Fruit fly (Drosophila melanogaster): ENCODE measurements around the gene RPA2.

The RPA2 gene

dm6 chr2L:20922196-20923087, 3.5 kb downstream of the RPA2 start, which contains the start of gene Mtp (continued):
- TF ChIP-seq Abd-B (GFP tag; optimal IDR thresholded peaks at IDR 0.05): peak; percentile 48
- TF ChIP-seq CG11456 (GFP tag; IDR thresholded peaks at IDR 0.05): peak; percentile 61; the same call in 1 of the 3 replicates
- peak; percentile 24 for TF ChIP-seq Atf3 (GFP tag; optimal IDR thresholded peaks at IDR 0.05)
- peak; percentile 47; the same call in 3 of the 4 replicates for TF ChIP-seq Gug (GFP tag; IDR thresholded peaks at IDR 0.05)
- TF ChIP-seq br (optimal IDR thresholded peaks at IDR 0.05): no peak
- TF ChIP-seq zen (tag; optimal IDR thresholded peaks at IDR 0.05): no peak
- peak; percentile 63 for TF ChIP-seq gcm (GFP tag; optimal IDR thresholded peaks at IDR 0.05)
- peak; percentile 73 for TF ChIP-seq tgo (GFP tag; IDR thresholded peaks at IDR 0.05)
- peak; percentile 50 for TF ChIP-seq wek (GFP tag; optimal IDR thresholded peaks at IDR 0.05)
- peak; percentile 32; the same call in 2 of the 3 replicates for TF ChIP-seq CG34224 (GFP tag; IDR thresholded peaks at IDR 0.05; ENCODE audit: partially characterized antibody)
- peak; percentile 67 for TF ChIP-seq gsb-n (tag; optimal IDR thresholded peaks at IDR 0.05)
- peak; percentile 81 for TF ChIP-seq CG10979 (tag; optimal IDR thresholded peaks at IDR 0.05)
- TF ChIP-seq NC2α (GFP tag; optimal IDR thresholded peaks at IDR 0.05): peak; percentile 57
- peak; percentile 23 for TF ChIP-seq CG4854 (GFP tag; optimal IDR thresholded peaks at IDR 0.05)
- TF ChIP-seq CG31224 (GFP tag; IDR thresholded peaks at IDR 0.05): peak; percentile 32; the same call in 1 of the 2 replicates
- TF ChIP-seq bbx (GFP tag; IDR thresholded peaks at IDR 0.05; ENCODE audit: partially characterized antibody): no peak; the same call in 1 of the 2 replicates
- TF ChIP-seq CG1832 (GFP tag; optimal IDR thresholded peaks at IDR 0.05): no peak
- peak; percentile 52; the same call in 1 of the 2 replicates for TF ChIP-seq amos (GFP tag; IDR thresholded peaks at IDR 0.05; ENCODE audit: partially characterized antibody)
- TF ChIP-seq tup (GFP tag; optimal IDR thresholded peaks at IDR 0.05): peak; percentile 43
- no peak for TF ChIP-seq pan (optimal IDR thresholded peaks at IDR 0.05)
- TF ChIP-seq pan (GFP tag; optimal IDR thresholded peaks at IDR 0.05 in 1 of 2, IDR thresholded peaks at IDR 0.05 in 1 of 2): peak in 1 of 2 experiments; percentile 61
- peak; percentile 64; the same call in 1 of the 2 replicates for TF ChIP-seq HLH3B (GFP tag; IDR thresholded peaks at IDR 0.05)
- TF ChIP-seq CG30431 (GFP tag; optimal IDR thresholded peaks at IDR 0.05): peak; percentile 57
- peak; percentile 55 for TF ChIP-seq wor (GFP tag; IDR thresholded peaks at IDR 0.05)
- peak; percentile 80 for TF ChIP-seq CG4282 (GFP tag; optimal IDR thresholded peaks at IDR 0.05)
- TF ChIP-seq emc (GFP tag; optimal IDR thresholded peaks at IDR 0.05): peak; percentile 14
- peak; percentile 43; the same call in 1 of the 2 replicates for TF ChIP-seq CG7372 (GFP tag; IDR thresholded peaks at IDR 0.05)
- peak; percentile 80 for TF ChIP-seq ERR (GFP tag; optimal IDR thresholded peaks at IDR 0.05)
- TF ChIP-seq pfk (GFP tag; optimal IDR thresholded peaks at IDR 0.05): no peak
- 0 out of 3 replicates have a peak, but pooled peaks have one; percentile 50 for TF ChIP-seq CG11093 (GFP tag; IDR thresholded peaks at IDR 0.05)
- TF ChIP-seq Gsc (GFP tag; IDR thresholded peaks at IDR 0.05): no peak
- peak; percentile 52 for TF ChIP-seq cwo (GFP tag; optimal IDR thresholded peaks at IDR 0.05)
- TF ChIP-seq esg (GFP tag; conservative IDR thresholded peaks at IDR 0.05): peak; percentile 69
- TF ChIP-seq ems (GFP tag; optimal IDR thresholded peaks at IDR 0.05): peak; percentile 76
- peak; percentile 68; the same call in 2 of the 3 replicates for TF ChIP-seq CG11695 (GFP tag; IDR thresholded peaks at IDR 0.05)
- no peak for TF ChIP-seq fd102C (GFP tag; optimal IDR thresholded peaks at IDR 0.05)
- TF ChIP-seq CG11560 (tag; IDR thresholded peaks at IDR 0.05): 0 out of 3 replicates have a peak, but pooled peaks have one; percentile 38
- no peak for TF ChIP-seq Bgb (GFP tag; IDR thresholded peaks at IDR 0.05; ENCODE audit: partially characterized antibody)
- no peak for TF ChIP-seq CG7987 (GFP tag; optimal IDR thresholded peaks at IDR 0.05)
- TF ChIP-seq CG7963 (GFP tag; IDR thresholded peaks at IDR 0.05; ENCODE audit: partially characterized antibody): no peak
- peak; percentile 77 for TF ChIP-seq CG8388 (GFP tag; optimal IDR thresholded peaks at IDR 0.05)
- peak; percentile 30 for TF ChIP-seq D19B (GFP tag; optimal IDR thresholded peaks at IDR 0.05)
- TF ChIP-seq salm (tag; optimal IDR thresholded peaks at IDR 0.05): peak; percentile 50
- no peak; the same call in 1 of the 2 replicates for TF ChIP-seq gt (GFP tag; IDR thresholded peaks at IDR 0.05)
- TF ChIP-seq Elba2 (GFP tag; optimal IDR thresholded peaks at IDR 0.05): no peak
- TF ChIP-seq trh (GFP tag; optimal IDR thresholded peaks at IDR 0.05): no peak
- peak; percentile 74 for TF ChIP-seq zfh2 (GFP tag; optimal IDR thresholded peaks at IDR 0.05)
- TF ChIP-seq vfl (GFP tag; optimal IDR thresholded peaks at IDR 0.05): peak; percentile 46
